Fruit fly (Drosophila melanogaster): ENCODE data around the gene CG31524.

Gene CG31524

DNA sequence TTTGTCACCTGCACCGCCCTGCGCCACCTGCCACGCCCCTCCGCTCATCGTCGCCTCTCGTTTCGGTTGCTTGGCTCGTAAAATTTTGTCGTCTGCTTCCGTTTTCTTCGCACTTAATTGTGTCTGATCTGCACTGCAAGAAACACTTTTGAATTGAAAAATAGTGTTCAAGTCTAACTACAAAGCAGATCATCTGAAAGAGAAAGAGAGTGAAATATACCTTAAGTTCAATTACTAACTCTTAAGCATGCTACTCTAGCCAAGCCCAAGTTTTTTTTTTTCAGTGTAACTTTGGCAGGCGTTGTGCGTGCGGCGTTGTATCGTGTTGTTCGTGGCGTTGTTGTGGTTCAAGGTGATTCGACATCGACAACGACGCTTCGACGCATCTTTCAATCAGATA lies 26.0 kb upstream of the CG31524 start (continued):
- peak; percentile 88 for TF ChIP-seq cwo (GFP tag; optimal IDR thresholded peaks at IDR 0.05)
- peak; percentile 71 for TF ChIP-seq Spps (tag; optimal IDR thresholded peaks at IDR 0.05)
- peak; percentile 84 for TF ChIP-seq gcm2 (GFP tag; optimal IDR thresholded peaks at IDR 0.05)
- peak; percentile 30 for TF ChIP-seq pfk (GFP tag; optimal IDR thresholded peaks at IDR 0.05)
- peak; percentile 92 for TF ChIP-seq ken (GFP tag; IDR thresholded peaks at IDR 0.05)
- TF ChIP-seq slp2 (GFP tag; optimal IDR thresholded peaks at IDR 0.05): peak; percentile 82
- peak; percentile 94 for TF ChIP-seq CG30403 (GFP tag; optimal IDR thresholded peaks at IDR 0.05)
- TF ChIP-seq Mes4 (GFP tag; optimal IDR thresholded peaks at IDR 0.05): peak; percentile 88
- peak; percentile 94 for TF ChIP-seq CG34422 (GFP tag; IDR thresholded peaks at IDR 0.05)
- no peak for TF ChIP-seq mld (GFP tag; IDR thresholded peaks at IDR 0.05; ENCODE audit: partially characterized antibody)
- TF ChIP-seq Sry-δ (GFP tag; optimal IDR thresholded peaks at IDR 0.05): peak; percentile 66
- TF ChIP-seq CG30431 (GFP tag; optimal IDR thresholded peaks at IDR 0.05): peak; percentile 88
- peak; percentile 93 for TF ChIP-seq zfh1 (GFP tag; IDR thresholded peaks at IDR 0.05)
- peak; percentile 88 for TF ChIP-seq CG9727 (GFP tag; optimal IDR thresholded peaks at IDR 0.05)
- TF ChIP-seq CG2129 (GFP tag; IDR thresholded peaks at IDR 0.05; ENCODE audit: partially characterized antibody): no peak
- TF ChIP-seq jigr1 (GFP tag; IDR thresholded peaks at IDR 0.05): peak; percentile 82
- peak; percentile 95 for TF ChIP-seq jumu (GFP tag; optimal IDR thresholded peaks at IDR 0.05)
- TF ChIP-seq CG11398 (GFP tag; optimal IDR thresholded peaks at IDR 0.05): peak; percentile 89
- no peak for TF ChIP-seq bigmax (GFP tag; optimal IDR thresholded peaks at IDR 0.05)
- no peak for TF ChIP-seq pros (GFP tag; optimal IDR thresholded peaks at IDR 0.05)
- TF ChIP-seq eve (GFP tag; optimal IDR thresholded peaks at IDR 0.05): peak in 1 of 2 experiments; percentile 94
- peak; percentile 77 for TF ChIP-seq Hey (tag; optimal IDR thresholded peaks at IDR 0.05)
- TF ChIP-seq CG10654 (GFP tag; optimal IDR thresholded peaks at IDR 0.05): peak; percentile 93
- peak; percentile 94 for TF ChIP-seq CG3847 (GFP tag; IDR thresholded peaks at IDR 0.05)
- peak; percentile 90 for TF ChIP-seq CG10209 (GFP tag; optimal IDR thresholded peaks at IDR 0.05)
- TF ChIP-seq grau (tag; optimal IDR thresholded peaks at IDR 0.05): peak; percentile 88
- TF ChIP-seq Fer2 (tag; optimal IDR thresholded peaks at IDR 0.05): peak; percentile 93
- TF ChIP-seq CkIIα-i1 (GFP tag; IDR thresholded peaks at IDR 0.05): peak; percentile 60; the same call in 1 of the 2 replicates
- peak; percentile 69 for TF ChIP-seq E2f2 (GFP tag; IDR thresholded peaks at IDR 0.05)
- TF ChIP-seq CG5953 (GFP tag; IDR thresholded peaks at IDR 0.05): peak; percentile 85
- peak; percentile 82 for TF ChIP-seq abd-A (tag; optimal IDR thresholded peaks at IDR 0.05)
- peak; percentile 90 for TF ChIP-seq pb (GFP tag; optimal IDR thresholded peaks at IDR 0.05)
- TF ChIP-seq CG33557 (GFP tag; optimal IDR thresholded peaks at IDR 0.05): peak; percentile 41
- TF ChIP-seq Oli (tag; optimal IDR thresholded peaks at IDR 0.05): peak; percentile 91
- TF ChIP-seq sima (GFP tag; optimal IDR thresholded peaks at IDR 0.05): peak; percentile 81
- no peak for TF ChIP-seq vnd (GFP tag; IDR thresholded peaks at IDR 0.05; ENCODE audit: partially characterized antibody)
- peak; percentile 91 for TF ChIP-seq CG14050 (GFP tag; IDR thresholded peaks at IDR 0.05)
- peak; percentile 86 for TF ChIP-seq CG6175 (GFP tag; IDR thresholded peaks at IDR 0.05)
- TF ChIP-seq mam (GFP tag; optimal IDR thresholded peaks at IDR 0.05): peak; percentile 96
- peak; percentile 53 for TF ChIP-seq ash1 (GFP tag; optimal IDR thresholded peaks at IDR 0.05)
- peak; percentile 89 for TF ChIP-seq CG12744 (GFP tag; optimal IDR thresholded peaks at IDR 0.05)
- no peak for TF ChIP-seq Scr (GFP tag; IDR thresholded peaks at IDR 0.05; ENCODE audit: partially characterized antibody)
- TF ChIP-seq dmrt99B (tag; optimal IDR thresholded peaks at IDR 0.05): peak; percentile 94
- peak; percentile 86 for TF ChIP-seq CG17385 (GFP tag; optimal IDR thresholded peaks at IDR 0.05)
- no peak for TF ChIP-seq Trl (optimal IDR thresholded peaks at IDR 0.05)
- TF ChIP-seq Trl (GFP tag; optimal IDR thresholded peaks at IDR 0.05): peak; percentile 96
- peak; percentile 86 for TF ChIP-seq CG10979 (tag; optimal IDR thresholded peaks at IDR 0.05)
- peak; percentile 92 for TF ChIP-seq CG9876 (GFP tag; optimal IDR thresholded peaks at IDR 0.05)
- TF ChIP-seq tin (GFP tag; optimal IDR thresholded peaks at IDR 0.05): peak; percentile 94
- peak; percentile 84 for TF ChIP-seq nerfin-1 (tag; optimal IDR thresholded peaks at IDR 0.05)
- TF ChIP-seq zen (tag; optimal IDR thresholded peaks at IDR 0.05): peak; percentile 80

Data from whole organism, embryonic.